Fruit fly (Drosophila melanogaster): ENCODE results near the gene lsn.
A peak's percentile ranks its signal among the peaks of the same experiment; 100 is the strongest.

Gene lsn

DNA sequence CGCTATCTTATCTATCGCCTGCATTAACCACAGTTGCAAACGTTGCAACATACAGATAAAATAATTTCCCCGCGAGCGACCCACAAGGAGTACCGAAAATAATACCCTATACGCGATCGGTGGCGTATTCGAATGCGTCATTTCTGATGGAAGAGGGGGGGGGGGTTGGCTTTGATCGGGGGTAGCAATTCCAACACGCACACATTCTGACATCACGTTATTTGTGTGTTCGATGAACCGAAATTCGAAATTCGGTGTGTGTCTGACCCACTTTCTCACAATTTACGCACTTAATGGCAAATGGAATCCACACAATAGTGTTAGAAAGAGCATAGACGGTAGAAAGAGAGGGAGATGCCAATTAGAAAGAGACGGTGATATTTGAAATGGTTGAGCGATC lies 28.4 kb upstream of the lsn start (continued):
- no peak for TF ChIP-seq prd (optimal IDR thresholded peaks at IDR 0.05)
- TF ChIP-seq prd (GFP tag; IDR thresholded peaks at IDR 0.05) = no peak
- TF ChIP-seq toy (GFP tag; IDR thresholded peaks at IDR 0.05) = no peak
- no peak for TF ChIP-seq CG31224 (GFP tag; IDR thresholded peaks at IDR 0.05)
- no peak for TF ChIP-seq MTF-1 (GFP tag; optimal IDR thresholded peaks at IDR 0.05; ENCODE audit: borderline replicate concordance)
- TF ChIP-seq CG7745 (tag; optimal IDR thresholded peaks at IDR 0.05) = no peak
- no peak for TF ChIP-seq CG3281 (GFP tag; optimal IDR thresholded peaks at IDR 0.05)
- no peak for TF ChIP-seq CG15073 (GFP tag; optimal IDR thresholded peaks at IDR 0.05)
- TF ChIP-seq pros (GFP tag; optimal IDR thresholded peaks at IDR 0.05) = peak; percentile 31
- no peak for TF ChIP-seq dimm (GFP tag; IDR thresholded peaks at IDR 0.05)
- no peak for TF ChIP-seq CG11695 (GFP tag; IDR thresholded peaks at IDR 0.05)
- TF ChIP-seq Fer3 (tag; optimal IDR thresholded peaks at IDR 0.05) = no peak
- TF ChIP-seq Ravus (GFP tag; IDR thresholded peaks at IDR 0.05) = no peak
- no peak for TF ChIP-seq CG6791 (GFP tag; IDR thresholded peaks at IDR 0.05; ENCODE audit: partially characterized antibody)
- no peak for TF ChIP-seq tap (tag; optimal IDR thresholded peaks at IDR 0.05)
- no peak for TF ChIP-seq CG15269 (tag; optimal IDR thresholded peaks at IDR 0.05)
- no peak for TF ChIP-seq Deaf1 (tag; optimal IDR thresholded peaks at IDR 0.05)
- peak; percentile 36; the same call in 1 of the 3 replicates for TF ChIP-seq CG6175 (GFP tag; IDR thresholded peaks at IDR 0.05)
- TF ChIP-seq seq (GFP tag; IDR thresholded peaks at IDR 0.05) = no peak
- no peak for TF ChIP-seq ind (GFP tag; optimal IDR thresholded peaks at IDR 0.05)
- no peak for TF ChIP-seq CG2889 (GFP tag; IDR thresholded peaks at IDR 0.05)
- no peak for TF ChIP-seq CG31365 (tag; optimal IDR thresholded peaks at IDR 0.05)
- no peak for TF ChIP-seq abd-A (tag; optimal IDR thresholded peaks at IDR 0.05)
- no peak for TF ChIP-seq CG9817 (tag; optimal IDR thresholded peaks at IDR 0.05)
- no peak for TF ChIP-seq Poxn (GFP tag; IDR thresholded peaks at IDR 0.05)
- no peak for TF ChIP-seq D19A (tag; optimal IDR thresholded peaks at IDR 0.05)
- no peak for TF ChIP-seq insv (GFP tag; optimal IDR thresholded peaks at IDR 0.05)
- no peak for TF ChIP-seq tgo (GFP tag; IDR thresholded peaks at IDR 0.05)
- no peak for TF ChIP-seq CG16779 (GFP tag; IDR thresholded peaks at IDR 0.05)
- TF ChIP-seq cad (GFP tag; optimal IDR thresholded peaks at IDR 0.05) = no peak
- no peak for TF ChIP-seq HmgZ (tag; optimal IDR thresholded peaks at IDR 0.05)
- no peak for TF ChIP-seq CG16813 (GFP tag; IDR thresholded peaks at IDR 0.05; ENCODE audit: partially characterized antibody)
- TF ChIP-seq Six4 (GFP tag; optimal IDR thresholded peaks at IDR 0.05) = no peak
- TF ChIP-seq z (GFP tag; IDR thresholded peaks at IDR 0.05) = no peak
- no peak for TF ChIP-seq HLH3B (GFP tag; IDR thresholded peaks at IDR 0.05)
- TF ChIP-seq kay (GFP tag; optimal IDR thresholded peaks at IDR 0.05) = peak; percentile 69
- no peak for TF ChIP-seq CG5953 (GFP tag; IDR thresholded peaks at IDR 0.05)
- no peak for TF ChIP-seq tio (GFP tag; optimal IDR thresholded peaks at IDR 0.05)
- no peak for TF ChIP-seq ranshi (GFP tag; IDR thresholded peaks at IDR 0.05)
- no peak for TF ChIP-seq CG18599 (GFP tag; optimal IDR thresholded peaks at IDR 0.05)
- TF ChIP-seq rib (GFP tag; IDR thresholded peaks at IDR 0.05) = peak; percentile 64; the same call in 1 of the 2 replicates
- TF ChIP-seq CG12155 (GFP tag; optimal IDR thresholded peaks at IDR 0.05) = no peak
- TF ChIP-seq CG8944 (GFP tag; optimal IDR thresholded peaks at IDR 0.05) = no peak
- peak; percentile 45 for TF ChIP-seq Med (GFP tag)
- TF ChIP-seq ERR (GFP tag; optimal IDR thresholded peaks at IDR 0.05) = no peak
- TF ChIP-seq croc (GFP tag; conservative IDR thresholded peaks at IDR 0.05) = no peak
- no peak for TF ChIP-seq CG7963 (GFP tag; IDR thresholded peaks at IDR 0.05; ENCODE audit: partially characterized antibody)
- TF ChIP-seq row (GFP tag; IDR thresholded peaks at IDR 0.05) = peak; percentile 22; the same call in 1 of the 3 replicates
- TF ChIP-seq da (GFP tag; optimal IDR thresholded peaks at IDR 0.05) = no peak
- TF ChIP-seq CG7556 (GFP tag; optimal IDR thresholded peaks at IDR 0.05) = no peak
- peak; percentile 32; the same call in 1 of the 3 replicates for TF ChIP-seq sr (GFP tag; IDR thresholded peaks at IDR 0.05)
- no peak for TF ChIP-seq knrl (GFP tag; IDR thresholded peaks at IDR 0.05; ENCODE audit: partially characterized antibody)
- TF ChIP-seq CG17328 (GFP tag; IDR thresholded peaks at IDR 0.05) = no peak
